Fruit fly (Drosophila melanogaster) whole organism, prepupa: ENCODE data around the gene CG43084.

Source experiments
- Blimp-1 ChIP-seq: fragments of 200-800 bp; sonication (Bioruptor generic); optimal IDR thresholded peaks from 3 replicates; lab custom pipeline; 2017; ENCODE audit warnings: missing biosample characterization, missing genetic modification characterization, mild to moderate bottlenecking, moderate library complexity, missing genetic modification reagents
- CG10631 ChIP-seq: fragments of 200-800 bp; sonication (Bioruptor generic); optimal IDR thresholded peaks from 2 replicates; lab custom pipeline; 2016; ENCODE audit warnings: missing biosample characterization, missing genetic modification characterization
- CG10669 ChIP-seq: fragments of 200-800 bp; sonication (Bioruptor generic); optimal IDR thresholded peaks from 3 replicates; lab custom pipeline; 2018; ENCODE audit warnings: missing biosample characterization, mild to moderate bottlenecking, missing genetic modification characterization, moderate library complexity
- CG11762 ChIP-seq: fragments of 200-800 bp; sonication (Bioruptor generic); optimal IDR thresholded peaks from 3 replicates; lab custom pipeline; 2016; ENCODE audit warnings: missing biosample characterization, missing genetic modification characterization; ENCODE audit not compliant: insufficient read depth
- CG11902 ChIP-seq: fragments of 200-800 bp; sonication (Bioruptor generic); optimal IDR thresholded peaks from 3 replicates; lab custom pipeline; 2016; ENCODE audit warnings: missing biosample characterization, missing genetic modification characterization
- CG15336 ChIP-seq: fragments of 200-800 bp; sonication (Bioruptor generic); IDR thresholded peaks from 2 replicates; pipeline ENCODE4 v1.3.6; 2022; ENCODE audit warnings: missing biosample characterization, missing genetic modification characterization
- CG1621 ChIP-seq: fragments of 200-800 bp; sonication (Bioruptor generic); optimal IDR thresholded peaks from 3 replicates; lab custom pipeline; 2018; ENCODE audit warnings: missing biosample characterization, mild to moderate bottlenecking, missing genetic modification characterization
- CG16779 ChIP-seq: fragments of 200-800 bp; sonication (Bioruptor generic); optimal IDR thresholded peaks from 3 replicates; lab custom pipeline; 2017; ENCODE audit warnings: missing biosample characterization, mild to moderate bottlenecking, missing genetic modification characterization
- CG3032 ChIP-seq: fragments of 200-800 bp; optimal IDR thresholded peaks from 2 replicates; lab custom pipeline; 2019; ENCODE audit warnings: missing biosample characterization, mild to moderate bottlenecking, missing genetic modification characterization, moderate library complexity
- CG31627 ChIP-seq: fragments of 200-800 bp; sonication (Bioruptor generic); optimal IDR thresholded peaks from 3 replicates; lab custom pipeline; 2016; ENCODE audit warnings: missing biosample characterization, missing genetic modification characterization
- CG34406 ChIP-seq: fragments of 200-800 bp; sonication (Bioruptor generic); optimal IDR thresholded peaks from 3 replicates; lab custom pipeline; 2016; ENCODE audit warnings: missing biosample characterization, missing genetic modification characterization
- CG4318 ChIP-seq: fragments of 200-800 bp; sonication (Bioruptor generic); optimal IDR thresholded peaks from 3 replicates; lab custom pipeline; 2017; ENCODE audit warnings: missing biosample characterization, mild to moderate bottlenecking, missing genetic modification characterization
- CG6808 ChIP-seq: fragments of 200-800 bp; sonication (Bioruptor generic); optimal IDR thresholded peaks from 3 replicates; lab custom pipeline; 2017; ENCODE audit warnings: missing biosample characterization, missing genetic modification characterization, mild to moderate bottlenecking, moderate library complexity, missing genetic modification reagents
- CG6854 ChIP-seq: fragments of 200-800 bp; sonication (Bioruptor generic); optimal IDR thresholded peaks from 2 replicates; lab custom pipeline; 2017; ENCODE audit warnings: missing biosample characterization, mild to moderate bottlenecking, missing genetic modification characterization
- CG7368 ChIP-seq: fragments of 200-800 bp; sonication (Bioruptor generic); optimal IDR thresholded peaks from 3 replicates; lab custom pipeline; 2016; ENCODE audit warnings: missing biosample characterization, missing genetic modification characterization
- CG8319 ChIP-seq: fragments of 200-800 bp; sonication (Bioruptor generic); optimal IDR thresholded peaks from 3 replicates; lab custom pipeline; 2016; ENCODE audit warnings: missing biosample characterization, missing genetic modification characterization
- CG9139 ChIP-seq: fragments of 200-800 bp; sonication (Bioruptor generic); optimal IDR thresholded peaks from 3 replicates; lab custom pipeline; 2017; ENCODE audit warnings: missing biosample characterization, mild to moderate bottlenecking, missing genetic modification characterization
- Eip75B ChIP-seq: fragments of 200-800 bp; sonication (Bioruptor generic); optimal IDR thresholded peaks from 3 replicates; lab custom pipeline; 2016; ENCODE audit warnings: missing biosample characterization, missing genetic modification characterization
- Eip93F ChIP-seq: fragments of 200-800 bp; sonication (Bioruptor generic); optimal IDR thresholded peaks from 2 replicates; lab custom pipeline; 2016; ENCODE audit warnings: missing biosample characterization, mild to moderate bottlenecking, missing genetic modification characterization
- Ets21C ChIP-seq: fragments of 200-800 bp; sonication (Bioruptor generic); optimal IDR thresholded peaks from 3 replicates; lab custom pipeline; 2016; ENCODE audit warnings: missing biosample characterization, missing genetic modification characterization
- Ets96B ChIP-seq: fragments of 200-800 bp; optimal IDR thresholded peaks from 2 replicates; lab custom pipeline; 2019; ENCODE audit warnings: missing biosample characterization, mild to moderate bottlenecking, missing genetic modification characterization, moderate library complexity
- Hr4 ChIP-seq: fragments of 200-800 bp; sonication (Bioruptor generic); optimal IDR thresholded peaks from 3 replicates; lab custom pipeline; 2016; ENCODE audit warnings: missing biosample characterization, missing genetic modification characterization
- Lpt ChIP-seq: fragments of 200-800 bp; sonication (Bioruptor generic); optimal IDR thresholded peaks from 3 replicates; lab custom pipeline; 2016; ENCODE audit warnings: missing biosample characterization, missing genetic modification characterization
- Met ChIP-seq: fragments of 200-800 bp; sonication (Bioruptor generic); optimal IDR thresholded peaks from 3 replicates; lab custom pipeline; 2016; ENCODE audit warnings: missing biosample characterization, missing genetic modification characterization
- Smox ChIP-seq: fragments of 200-800 bp; sonication (Bioruptor generic); optimal IDR thresholded peaks from 3 replicates; lab custom pipeline; 2016; ENCODE audit warnings: missing biosample characterization, missing genetic modification characterization
- Sox15 ChIP-seq: fragments of 200-800 bp; sonication (Bioruptor generic); optimal IDR thresholded peaks from 3 replicates; lab custom pipeline; 2016; ENCODE audit warnings: missing biosample characterization, missing genetic modification characterization
- cyc ChIP-seq: fragments of 200-800 bp; sonication (Bioruptor generic); optimal IDR thresholded peaks from 3 replicates; lab custom pipeline; 2016; ENCODE audit warnings: missing biosample characterization, missing genetic modification characterization
- dac ChIP-seq: fragments of 200-800 bp; sonication (Bioruptor generic); optimal IDR thresholded peaks from 2 replicates; lab custom pipeline; 2017; ENCODE audit warnings: missing biosample characterization, mild to moderate bottlenecking, missing genetic modification characterization
- dsx ChIP-seq: fragments of 200-800 bp; optimal IDR thresholded peaks from 3 replicates; lab custom pipeline; 2019; ENCODE audit warnings: missing biosample characterization, mild to moderate bottlenecking, missing genetic modification characterization, moderate library complexity; ENCODE audit not compliant: poor library complexity, severe bottlenecking
- eg ChIP-seq: fragments of 200-800 bp; sonication (Bioruptor generic); IDR thresholded peaks from 3 replicates; pipeline ENCODE4 v1.3.6; 2022; ENCODE audit warnings: missing biosample characterization, missing genetic modification characterization
- fd59A ChIP-seq: fragments of 200-800 bp; sonication (Bioruptor generic); optimal IDR thresholded peaks from 2 replicates; lab custom pipeline; 2017; ENCODE audit warnings: missing biosample characterization, mild to moderate bottlenecking, missing genetic modification characterization, missing genetic modification reagents
- lz ChIP-seq: fragments of 200-800 bp; sonication (Bioruptor generic); optimal IDR thresholded peaks from 3 replicates; lab custom pipeline; 2016; ENCODE audit warnings: missing biosample characterization, missing genetic modification characterization
- salr ChIP-seq, 2 experiments: fragments of 200-800 bp; sonication (Bioruptor generic); optimal IDR thresholded peaks; 3 replicates each; lab custom pipeline; 2016 to 2018; ENCODE audit warnings: missing biosample characterization in 2 of 2, missing genetic modification characterization in 2 of 2, mild to moderate bottlenecking in 1 of 2
- topi ChIP-seq: fragments of 200-800 bp; sonication (Bioruptor generic); optimal IDR thresholded peaks from 3 replicates; lab custom pipeline; 2016; ENCODE audit warnings: missing biosample characterization, missing genetic modification characterization
- vri ChIP-seq: fragments of 200-800 bp; sonication (Bioruptor generic); optimal IDR thresholded peaks from 3 replicates; lab custom pipeline; 2016; ENCODE audit warnings: missing biosample characterization, mild to moderate bottlenecking, missing genetic modification characterization

CG43084 gene

dm6 chr3L:15659341-15659740 is 8.7 kb downstream of the CG43084 start, which contains the start of the genes Eig71Eh and Eig71Ei:
Gene Eig71Eh, minus strand, starts transcription at chr3L:15659441.
Gene Eig71Ei, plus strand, starts transcription at chr3L:15659707.
- TF ChIP-seq Sox15 (no peak), fd59A (no peak), CG8319 (GFP tag; lab: Kevin White, UChicago) (no peak), eg (GFP tag; lab: Robert Waterston, UW) (no peak), CG6854 (GFP tag; lab: Kevin White, UChicago) (no peak), CG9139 (GFP tag; lab: Kevin White, UChicago) (no peak), CG10631 (GFP tag; lab: Kevin White, UChicago) (no peak), salr (GFP tag; optimal IDR thresholded peaks at IDR 0.05; lab: Kevin White, UChicago) (no peak), Smox (GFP tag; lab: Kevin White, UChicago) (no peak), Lpt (GFP tag; lab: Kevin White, UChicago) (no peak), lz (GFP tag; lab: Kevin White, UChicago) (no peak), CG1621 (no peak)

- TF ChIP-seq CG10631 (GFP tag; lab: Kevin White, UChicago) (no peak), lz (GFP tag; lab: Kevin White, UChicago) (no peak), topi (GFP tag; lab: Kevin White, UChicago) (no peak), Smox (GFP tag; lab: Kevin White, UChicago) (no peak), CG31627 (GFP tag; lab: Kevin White, UChicago) (no peak), dsx (GFP tag; lab: Kevin White, UChicago) (no peak), CG16779 (tag; lab: Kevin White, UChicago) (no peak), Hr4 (GFP tag; lab: Kevin White, UChicago) (no peak), Eip75B (GFP tag; lab: Kevin White, UChicago) (no peak), Ets96B (tag; lab: Kevin White, UChicago) (no peak), salr (GFP tag; optimal IDR thresholded peaks at IDR 0.05; lab: Kevin White, UChicago) (no peak), CG11902 (no peak), CG34406 (no peak), CG6808 (GFP tag; lab: Kevin White, UChicago) (no peak), CG11762 (no peak), CG15336 (GFP tag; lab: Robert Waterston, UW) (no peak), vri (GFP tag; lab: Kevin White, UChicago) (no peak), CG9139 (GFP tag; lab: Kevin White, UChicago) (no peak)
Observed at dm6 chr3L:15660915-15661314, 10.3 kb downstream of the CG43084 start, which contains the start of the genes Eig71Ej and Eig71Ek. Gene Eig71Ej, minus strand, starts transcription at chr3L:15661015. Gene Eig71Ek, plus strand, starts transcription at chr3L:15661248.

dm6 chr3L:15661567-15661966 is 10.9 kb downstream of the CG43084 start, which contains the start of gene CG43082:
Gene CG43082, plus strand, starts transcription at chr3L:15661867.
- TF ChIP-seq CG10631 (GFP tag; lab: Kevin White, UChicago) (no peak), CG4318 (GFP tag; lab: Kevin White, UChicago) (no peak), topi (GFP tag; lab: Kevin White, UChicago) (no peak)

dm6 chr3L:15662510-15662909 is 11.9 kb downstream of the CG43084 start:
- TF ChIP-seq CG34406, result no peak
- no peak for TF ChIP-seq CG10669 (GFP tag; lab: Kevin White, UChicago)
- TF ChIP-seq Hr4 (GFP tag; lab: Kevin White, UChicago), result no peak

- no peak for TF ChIP-seq Hr4 (GFP tag; lab: Kevin White, UChicago)
- no peak for TF ChIP-seq Ets96B (tag; lab: Kevin White, UChicago)
- no peak for TF ChIP-seq Blimp-1 (GFP tag; lab: Kevin White, UChicago)
- no peak for TF ChIP-seq CG3032 (tag; lab: Kevin White, UChicago)
- TF ChIP-seq Met (GFP tag; lab: Kevin White, UChicago), result no peak
- no peak for TF ChIP-seq Ets21C (GFP tag; lab: Kevin White, UChicago)
- no peak for TF ChIP-seq dac (GFP tag; lab: Kevin White, UChicago)
- no peak for TF ChIP-seq CG4318 (GFP tag; lab: Kevin White, UChicago)
- TF ChIP-seq Eip93F (GFP tag; lab: Kevin White, UChicago), result no peak
- no peak for TF ChIP-seq Eip75B (GFP tag; lab: Kevin White, UChicago)
- TF ChIP-seq cyc (GFP tag; lab: Kevin White, UChicago), result no peak
- no peak for TF ChIP-seq Sox15
- TF ChIP-seq CG7368 (GFP tag; lab: Kevin White, UChicago), result no peak
- TF ChIP-seq CG11902, result no peak
- TF ChIP-seq, all 60 proteins: peak for 0
Observed at dm6 chr3L:15664199-15664794, 13.6 kb downstream of the CG43084 start.
